Worm (Caenorhabditis elegans) whole organism, L2 larva: ENCODE results near the gene ZC416.2.

ENCODE experiments used
- C34F6.9 ChIP-seq: fragments of 150-350 bp; optimal IDR thresholded peaks from 2 replicates; lab custom pipeline; 2014; ENCODE audit warnings: missing biosample characterization, missing genetic modification characterization
- F13H6.1 ChIP-seq: sonication (generic microtip); optimal IDR thresholded peaks from 2 replicates; lab custom pipeline; 2016; ENCODE audit warnings: missing genetic modification characterization, missing compliant biosample characterization
- Y55F3AM.14 ChIP-seq: fragments of 200-800 bp; sonication (Bioruptor generic); optimal IDR thresholded peaks from 2 replicates; lab custom pipeline; 2018; ENCODE audit warnings: mild to moderate bottlenecking, missing genetic modification characterization, missing compliant biosample characterization
- aly-2 ChIP-seq: fragments of 150-350 bp; optimal IDR thresholded peaks from 2 replicates; lab custom pipeline; 2014; ENCODE audit warnings: missing biosample characterization, missing genetic modification characterization
- ama-1 ChIP-seq: fragments of 150-350 bp; optimal IDR thresholded peaks from 2 replicates; lab custom pipeline; 2018; ENCODE audit warnings: inconsistent platforms
- blmp-1 ChIP-seq: sonication (generic microtip); optimal IDR thresholded peaks from 2 replicates; lab custom pipeline; 2017; ENCODE audit warnings: missing genetic modification characterization, mild to moderate bottlenecking, missing compliant biosample characterization, antibody characterized with exemption, moderate library complexity; ENCODE audit not compliant: insufficient read depth
- ceh-82 ChIP-seq: fragments of 150-350 bp; optimal IDR thresholded peaks from 2 replicates; lab custom pipeline; 2014; ENCODE audit warnings: missing biosample characterization, missing genetic modification characterization
- crh-2 ChIP-seq: sonication (generic microtip); optimal IDR thresholded peaks from 2 replicates; lab custom pipeline; 2017; ENCODE audit warnings: missing biosample characterization, missing genetic modification characterization
- dmd-4 ChIP-seq: sonication (generic microtip); optimal IDR thresholded peaks from 2 replicates; lab custom pipeline; 2017; ENCODE audit warnings: missing biosample characterization, missing genetic modification characterization
- egl-27 ChIP-seq: sonication (generic microtip); optimal IDR thresholded peaks from 3 replicates; lab custom pipeline; 2017; ENCODE audit warnings: missing biosample characterization, missing genetic modification reagents, missing genetic modification characterization
- elt-3 ChIP-seq: sonication (generic microtip); optimal IDR thresholded peaks from 2 replicates; lab custom pipeline; 2017; ENCODE audit warnings: missing biosample characterization, missing genetic modification characterization
- gmeb-1 ChIP-seq: fragments of 150-350 bp; optimal IDR thresholded peaks from 2 replicates; lab custom pipeline; 2014; ENCODE audit warnings: missing biosample characterization, missing genetic modification characterization
- lin-11 ChIP-seq: fragments of 150-350 bp; sonication (generic microtip); optimal IDR thresholded peaks from 2 replicates; lab custom pipeline; 2014; ENCODE audit warnings: missing biosample characterization, missing genetic modification characterization, inconsistent platforms, mixed read lengths
- lin-39 ChIP-seq: fragments of 150-350 bp; optimal IDR thresholded peaks from 2 replicates; lab custom pipeline; 2014; ENCODE audit warnings: missing biosample characterization, missing genetic modification reagents, missing genetic modification characterization
- lsy-2 ChIP-seq, 2 experiments: fragments of 150-350 bp in 1 of 2; sonication (generic microtip) in 1 of 2; optimal IDR thresholded peaks; 2 replicates each; lab custom pipeline; 2014 to 2017; ENCODE audit warnings: missing biosample characterization in 2 of 2, missing genetic modification characterization in 2 of 2
- mab-5 ChIP-seq: fragments of 150-350 bp; optimal IDR thresholded peaks from 2 replicates; lab custom pipeline; 2014; ENCODE audit warnings: missing biosample characterization, missing genetic modification characterization
- mbf-1 ChIP-seq: sonication (generic microtip); optimal IDR thresholded peaks from 2 replicates; lab custom pipeline; 2017; ENCODE audit warnings: missing biosample characterization, missing genetic modification characterization
- mdl-1 ChIP-seq, 2 experiments: fragments of 150-350 bp in 1 of 2; sonication (generic microtip) in 1 of 2; optimal IDR thresholded peaks; 2 replicates each; lab custom pipeline; 2017; ENCODE audit warnings: missing biosample characterization in 2 of 2, missing genetic modification characterization in 2 of 2
- nhr-11 ChIP-seq: fragments of 150-350 bp; optimal IDR thresholded peaks from 2 replicates; lab custom pipeline; 2014; ENCODE audit warnings: missing biosample characterization, missing genetic modification characterization
- nhr-12 ChIP-seq: fragments of 150-350 bp; optimal IDR thresholded peaks from 2 replicates; lab custom pipeline; 2014; ENCODE audit warnings: missing biosample characterization, missing genetic modification characterization
- nhr-129 ChIP-seq: fragments of 150-350 bp; optimal IDR thresholded peaks from 2 replicates; lab custom pipeline; 2014; ENCODE audit warnings: missing biosample characterization, missing genetic modification characterization
- nhr-21 ChIP-seq: fragments of 150-350 bp; optimal IDR thresholded peaks from 2 replicates; lab custom pipeline; 2014; ENCODE audit warnings: missing biosample characterization, missing genetic modification characterization
- nhr-25 ChIP-seq: fragments of 150-350 bp; sonication (generic microtip); optimal IDR thresholded peaks from 3 replicates; lab custom pipeline; 2014; ENCODE audit warnings: missing biosample characterization, missing genetic modification characterization
- peb-1 ChIP-seq: fragments of 150-350 bp; optimal IDR thresholded peaks from 2 replicates; lab custom pipeline; 2014; ENCODE audit warnings: missing biosample characterization, missing genetic modification characterization
- sma-3 ChIP-seq: sonication (generic microtip); optimal IDR thresholded peaks from 2 replicates; lab custom pipeline; 2016; ENCODE audit warnings: missing genetic modification reagents, missing genetic modification characterization, missing compliant biosample characterization
- sma-9 ChIP-seq, 2 experiments: fragments of 150-350 bp in 1 of 2; sonication (generic microtip) in 1 of 2; optimal IDR thresholded peaks; 2 replicates each; lab custom pipeline; 2014 to 2016; ENCODE audit warnings: missing genetic modification characterization in 2 of 2, mild to moderate bottlenecking in 1 of 2, missing biosample characterization in 1 of 2, missing compliant biosample characterization in 1 of 2, missing genetic modification reagents in 1 of 2, moderate library complexity in 1 of 2
- unc-39 ChIP-seq: fragments of 150-350 bp; optimal IDR thresholded peaks from 2 replicates; lab custom pipeline; 2014; ENCODE audit warnings: missing biosample characterization, missing genetic modification characterization
- unc-55 ChIP-seq: fragments of 150-350 bp; sonication (generic microtip); optimal IDR thresholded peaks from 3 replicates; lab custom pipeline; 2014; ENCODE audit warnings: missing biosample characterization, missing genetic modification reagents, missing genetic modification characterization
- unc-62 ChIP-seq: fragments of 150-350 bp; optimal IDR thresholded peaks from 2 replicates; lab custom pipeline; 2014; ENCODE audit warnings: missing biosample characterization, missing genetic modification reagents, missing genetic modification characterization
- ztf-11 ChIP-seq: sonication (generic microtip); optimal IDR thresholded peaks from 2 replicates; lab custom pipeline; 2017; ENCODE audit warnings: missing biosample characterization, missing genetic modification characterization
- ztf-4 ChIP-seq: fragments of 150-350 bp; optimal IDR thresholded peaks from 2 replicates; lab custom pipeline; 2014; ENCODE audit warnings: missing biosample characterization, missing genetic modification characterization

The ZC416.2 gene

ce11 chrIV:3618719-3619118 is 14.7 kb upstream of the ZC416.2 start:
- no peak for TF ChIP-seq blmp-1 (tag; lab: Kevin White, UChicago)
- no peak for TF ChIP-seq egl-27 (tag; lab: Kevin White, UChicago)
- no peak for TF ChIP-seq elt-3 (tag; lab: Kevin White, UChicago)
- no peak for TF ChIP-seq mbf-1 (tag; lab: Kevin White, UChicago)
- TF ChIP-seq mdl-1 (tag; optimal IDR thresholded peaks at IDR 0.05; lab: Kevin White, UChicago): no peak
- no peak for TF ChIP-seq nhr-21
- no peak for TF ChIP-seq lin-11 (tag; lab: Kevin White, UChicago)
- no peak for TF ChIP-seq ceh-82 (tag; lab: Kevin White, UChicago)
- TF ChIP-seq unc-55 (GFP tag; lab: Kevin White, UChicago): no peak
- no peak for TF ChIP-seq dmd-4 (tag; lab: Kevin White, UChicago)

ce11 chrIV:3621805-3622355 is 11.5 kb upstream of the ZC416.2 start:
- TF ChIP-seq lsy-2 (tag; optimal IDR thresholded peaks at IDR 0.05; lab: Kevin White, UChicago): no peak
- no peak for TF ChIP-seq ceh-82 (tag; lab: Kevin White, UChicago)
- no peak for TF ChIP-seq egl-27 (tag; lab: Kevin White, UChicago)
- no peak for TF ChIP-seq nhr-11 (tag; lab: Kevin White, UChicago)

- no peak for TF ChIP-seq nhr-25 (tag; lab: Kevin White, UChicago)
- TF ChIP-seq elt-3 (tag; lab: Kevin White, UChicago): no peak
- no peak for TF ChIP-seq mab-5 (tag; lab: Kevin White, UChicago)
- no peak for TF ChIP-seq peb-1 (tag; lab: Kevin White, UChicago)
- no peak for TF ChIP-seq gmeb-1 (tag; lab: Kevin White, UChicago)
- TF ChIP-seq sma-9 (GFP tag; optimal IDR thresholded peaks at IDR 0.05; lab: Kevin White, UChicago): no peak
- no peak for TF ChIP-seq sma-9 (tag; optimal IDR thresholded peaks at IDR 0.05; lab: Kevin White, UChicago)
- TF ChIP-seq nhr-129 (tag; lab: Kevin White, UChicago): no peak
- no peak for TF ChIP-seq unc-62 (GFP tag; lab: Kevin White, UChicago)
- no peak for TF ChIP-seq nhr-12
- TF ChIP-seq unc-39 (tag; lab: Kevin White, UChicago): no peak
- TF ChIP-seq mbf-1 (tag; lab: Kevin White, UChicago): no peak
- no peak for TF ChIP-seq sma-3
- TF ChIP-seq lin-39: no peak
- no peak for TF ChIP-seq ztf-11 (tag; lab: Kevin White, UChicago)
- no peak for TF ChIP-seq egl-27 (tag; lab: Kevin White, UChicago)
- TF ChIP-seq Y55F3AM.14 (GFP tag; lab: Kevin White, UChicago): no peak
These were observed 8.8 kb upstream of the ZC416.2 start, which contains the start of the genes cha-1 and unc-17 for ce11 chrIV:3624597-3624996. Gene cha-1 (minus strand): TSS chrIV:3624697. Gene unc-17 (minus strand): TSS chrIV:3624699.

- no peak for TF ChIP-seq F13H6.1 (tag; lab: Kevin White, UChicago)
- no peak for TF ChIP-seq aly-2 (tag; lab: Kevin White, UChicago)
- no peak for TF ChIP-seq ama-1 (lab: Kevin White, UChicago)
- peak; percentile 16 for TF ChIP-seq C34F6.9 (tag; lab: Kevin White, UChicago)
These were observed 7.0 kb upstream of the ZC416.2 start for ce11 chrIV:3626447-3626846.

ce11 chrIV:3628896-3629641 is 4.3 kb upstream of the ZC416.2 start:
- TF ChIP-seq mbf-1 (tag; lab: Kevin White, UChicago): no peak
- no peak for TF ChIP-seq ztf-4 (tag; lab: Kevin White, UChicago)
- no peak for TF ChIP-seq crh-2 (tag; lab: Kevin White, UChicago)
- no peak for TF ChIP-seq Y55F3AM.14 (GFP tag; lab: Kevin White, UChicago)
